Fruit fly (Drosophila melanogaster): ENCODE results near the gene CG31909.
A peak's percentile ranks its signal among the peaks of the same experiment; 100 is the strongest.

The CG31909 gene

dm6 chr2L:7289880-7290279 is 32.6 kb downstream of the CG31909 start:
- TF ChIP-seq CG12605 (GFP tag; IDR thresholded peaks at IDR 0.05) (no peak), Pif1B (GFP tag; optimal IDR thresholded peaks at IDR 0.05) (no peak), CG13204 (GFP tag; optimal IDR thresholded peaks at IDR 0.05) (no peak), CG4496 (GFP tag; IDR thresholded peaks at IDR 0.05) (0 out of 3 replicates have a peak, but pooled peaks have one; percentile 39), CG8159 (tag; optimal IDR thresholded peaks at IDR 0.05) (no peak)

- TF ChIP-seq D1 (tag; optimal IDR thresholded peaks at IDR 0.05): no peak
- TF ChIP-seq Snoo (tag; optimal IDR thresholded peaks at IDR 0.05): no peak
- no peak for TF ChIP-seq Pif1A (GFP tag; optimal IDR thresholded peaks at IDR 0.05)
- no peak for TF ChIP-seq CG32121 (GFP tag; IDR thresholded peaks at IDR 0.05)
- TF ChIP-seq CG4496 (GFP tag; IDR thresholded peaks at IDR 0.05): no peak
- peak; percentile 28 for TF ChIP-seq CG15710 (tag; optimal IDR thresholded peaks at IDR 0.05)
- TF ChIP-seq CG12605 (GFP tag; IDR thresholded peaks at IDR 0.05): no peak
- peak; percentile 62 for TF ChIP-seq CG13204 (GFP tag; optimal IDR thresholded peaks at IDR 0.05)
- peak; percentile 7 for TF ChIP-seq Pif1B (GFP tag; optimal IDR thresholded peaks at IDR 0.05)
- TF ChIP-seq CG34367 (tag; optimal IDR thresholded peaks at IDR 0.05): peak; percentile 7
- no peak for TF ChIP-seq rn (GFP tag; IDR thresholded peaks at IDR 0.05)
- TF ChIP-seq gl (tag; optimal IDR thresholded peaks at IDR 0.05): no peak
- peak; percentile 48 for TF ChIP-seq CG14655 (GFP tag; optimal IDR thresholded peaks at IDR 0.05)
- no peak for TF ChIP-seq CG17806 (tag; optimal IDR thresholded peaks at IDR 0.05)
- TF ChIP-seq Ets98B (GFP tag; IDR thresholded peaks at IDR 0.05): no peak
- TF ChIP-seq CG8159 (tag; optimal IDR thresholded peaks at IDR 0.05): peak; percentile 5
- no peak for TF ChIP-seq fd96Ca (GFP tag; IDR thresholded peaks at IDR 0.05)
- TF ChIP-seq CG8301 (tag; optimal IDR thresholded peaks at IDR 0.05): peak; percentile 10
- TF ChIP-seq CG9948 (tag; optimal IDR thresholded peaks at IDR 0.05): peak; percentile 30
- no peak for TF ChIP-seq CG10348 (GFP tag; IDR thresholded peaks at IDR 0.05)
- TF ChIP-seq EcR (GFP tag; optimal IDR thresholded peaks at IDR 0.05): no peak
Measured at dm6 chr2L:7290577-7290976, 33.3 kb downstream of the CG31909 start.

dm6 chr2L:7291968-7292367 is 34.7 kb downstream of the CG31909 start:
- no peak for TF ChIP-seq D1 (tag; optimal IDR thresholded peaks at IDR 0.05)
- peak; percentile 6 for TF ChIP-seq CG14655 (GFP tag; optimal IDR thresholded peaks at IDR 0.05)
- no peak for TF ChIP-seq CG17806 (tag; optimal IDR thresholded peaks at IDR 0.05)
- no peak for TF ChIP-seq Snoo (tag; optimal IDR thresholded peaks at IDR 0.05)

- TF ChIP-seq CG8159 (tag; optimal IDR thresholded peaks at IDR 0.05) (peak; percentile 30), CG9948 (tag; optimal IDR thresholded peaks at IDR 0.05) (peak; percentile 4), CG32121 (GFP tag; IDR thresholded peaks at IDR 0.05) (no peak), CG14655 (GFP tag; optimal IDR thresholded peaks at IDR 0.05) (peak; percentile 9), CG8301 (tag; optimal IDR thresholded peaks at IDR 0.05) (no peak)
Measured at dm6 chr2L:7293475-7294332, 36.4 kb downstream of the CG31909 start.

dm6 chr2L:7294964-7295363 is 37.7 kb downstream of the CG31909 start:
- TF ChIP-seq Ets98B (GFP tag; IDR thresholded peaks at IDR 0.05): no peak; the same call in 1 of the 2 replicates
- no peak for TF ChIP-seq CG10348 (GFP tag; IDR thresholded peaks at IDR 0.05)
- no peak for TF ChIP-seq CG12605 (GFP tag; IDR thresholded peaks at IDR 0.05)
- TF ChIP-seq rn (GFP tag; IDR thresholded peaks at IDR 0.05): 0 out of 2 replicates have a peak, but pooled peaks have one; percentile 6
- no peak for TF ChIP-seq D1 (tag; optimal IDR thresholded peaks at IDR 0.05)
- no peak for TF ChIP-seq Pif1A (GFP tag; optimal IDR thresholded peaks at IDR 0.05)
- TF ChIP-seq gl (tag; optimal IDR thresholded peaks at IDR 0.05): no peak
- TF ChIP-seq CG15710 (tag; optimal IDR thresholded peaks at IDR 0.05): peak; percentile 37
- no peak for TF ChIP-seq fd96Ca (GFP tag; IDR thresholded peaks at IDR 0.05)
- TF ChIP-seq CG34367 (tag; optimal IDR thresholded peaks at IDR 0.05): peak; percentile 53
- no peak for TF ChIP-seq CG32121 (GFP tag; IDR thresholded peaks at IDR 0.05)
- TF ChIP-seq EcR (GFP tag; optimal IDR thresholded peaks at IDR 0.05): no peak
- TF ChIP-seq Pif1B (GFP tag; optimal IDR thresholded peaks at IDR 0.05): no peak
- no peak for TF ChIP-seq CG8301 (tag; optimal IDR thresholded peaks at IDR 0.05)
- peak; percentile 38 for TF ChIP-seq CG14655 (GFP tag; optimal IDR thresholded peaks at IDR 0.05)
- peak; percentile 54 for TF ChIP-seq CG8159 (tag; optimal IDR thresholded peaks at IDR 0.05)
- TF ChIP-seq CG4496 (GFP tag; IDR thresholded peaks at IDR 0.05): no peak
- peak; percentile 49 for TF ChIP-seq CG17806 (tag; optimal IDR thresholded peaks at IDR 0.05)
- TF ChIP-seq CG9948 (tag; optimal IDR thresholded peaks at IDR 0.05): peak; percentile 14
- no peak for TF ChIP-seq Snoo (tag; optimal IDR thresholded peaks at IDR 0.05)
- TF ChIP-seq CG13204 (GFP tag; optimal IDR thresholded peaks at IDR 0.05): no peak

- TF ChIP-seq CG15710 (tag; optimal IDR thresholded peaks at IDR 0.05): peak; percentile 51
- TF ChIP-seq gl (tag; optimal IDR thresholded peaks at IDR 0.05): no peak
- peak; percentile 29 for TF ChIP-seq CG34367 (tag; optimal IDR thresholded peaks at IDR 0.05)
- TF ChIP-seq CG8301 (tag; optimal IDR thresholded peaks at IDR 0.05): peak; percentile 69
- TF ChIP-seq Pif1B (GFP tag; optimal IDR thresholded peaks at IDR 0.05): peak; percentile 47
- no peak for TF ChIP-seq CG13204 (GFP tag; optimal IDR thresholded peaks at IDR 0.05)
- TF ChIP-seq CG14655 (GFP tag; optimal IDR thresholded peaks at IDR 0.05): peak; percentile 78
- peak; percentile 42 for TF ChIP-seq CG8159 (tag; optimal IDR thresholded peaks at IDR 0.05)
- TF ChIP-seq CG4496 (GFP tag; IDR thresholded peaks at IDR 0.05): no peak
- peak; percentile 49 for TF ChIP-seq CG32121 (GFP tag; IDR thresholded peaks at IDR 0.05)
- TF ChIP-seq EcR (GFP tag; optimal IDR thresholded peaks at IDR 0.05): no peak
- TF ChIP-seq fd96Ca (GFP tag; IDR thresholded peaks at IDR 0.05): no peak
- no peak for TF ChIP-seq CG10348 (GFP tag; IDR thresholded peaks at IDR 0.05)
- TF ChIP-seq Snoo (tag; optimal IDR thresholded peaks at IDR 0.05): peak; percentile 47
- TF ChIP-seq rn (GFP tag; IDR thresholded peaks at IDR 0.05): no peak
- TF ChIP-seq CG17806 (tag; optimal IDR thresholded peaks at IDR 0.05): peak; percentile 42
- no peak for TF ChIP-seq CG12605 (GFP tag; IDR thresholded peaks at IDR 0.05)
- peak; percentile 20; the same call in 1 of the 2 replicates for TF ChIP-seq Ets98B (GFP tag; IDR thresholded peaks at IDR 0.05)
- no peak for TF ChIP-seq D1 (tag; optimal IDR thresholded peaks at IDR 0.05)
- peak; percentile 44 for TF ChIP-seq Pif1A (GFP tag; optimal IDR thresholded peaks at IDR 0.05)
- TF ChIP-seq CG9948 (tag; optimal IDR thresholded peaks at IDR 0.05): peak; percentile 61
Measured at dm6 chr2L:7295924-7296323, 38.6 kb downstream of the CG31909 start.
